Fruit fly (Drosophila melanogaster) whole organism, wandering third instar larva: Measurements from ENCODE around the gene CG15635.

Experiments used
- Abd-B ChIP-seq: fragments of >200 bp; optimal IDR thresholded peaks from 2 replicates; lab custom pipeline; 2017; ENCODE audit warnings: missing biosample characterization, missing genetic modification characterization
- CrebA ChIP-seq: fragments of 200-800 bp; sonication (Bioruptor generic); optimal IDR thresholded peaks from 2 replicates; lab custom pipeline; 2016; ENCODE audit warnings: missing biosample characterization, mild to moderate bottlenecking, missing genetic modification characterization, borderline replicate concordance
- Dfd ChIP-seq: fragments of >200 bp; optimal IDR thresholded peaks from 2 replicates; lab custom pipeline; 2017; ENCODE audit warnings: missing biosample characterization, missing genetic modification characterization
- GATAd ChIP-seq: sonication (Bioruptor generic); optimal IDR thresholded peaks from 2 replicates; lab custom pipeline; 2016; ENCODE audit warnings: missing biosample characterization, missing genetic modification characterization
- Hr78 ChIP-seq: fragments of >200 bp; optimal IDR thresholded peaks from 2 replicates; lab custom pipeline; 2017; ENCODE audit warnings: missing biosample characterization, missing genetic modification characterization
- Hr83 ChIP-seq: fragments of 200-300 bp; sonication (Bioruptor generic); optimal IDR thresholded peaks from 2 replicates; lab custom pipeline; 2016; ENCODE audit warnings: missing biosample characterization, mild to moderate bottlenecking, missing genetic modification characterization, moderate library complexity; ENCODE audit not compliant: poor library complexity, severe bottlenecking
- Jra ChIP-seq: sonication (Bioruptor generic); optimal IDR thresholded peaks from 2 replicates; lab custom pipeline; 2016; ENCODE audit warnings: missing biosample characterization, missing genetic modification characterization
- Mio ChIP-seq: sonication (Bioruptor generic); optimal IDR thresholded peaks from 2 replicates; lab custom pipeline; 2016; ENCODE audit warnings: missing biosample characterization, missing genetic modification characterization
- N ChIP-seq: fragments of >200 bp; optimal IDR thresholded peaks from 2 replicates; lab custom pipeline; 2018; ENCODE audit warnings: missing biosample characterization, missing external identifiers, missing genetic modification characterization
- OdsH ChIP-seq: fragments of 200-800 bp; sonication (Bioruptor generic); optimal IDR thresholded peaks from 2 replicates; lab custom pipeline; 2016; ENCODE audit warnings: missing biosample characterization, mild to moderate bottlenecking, missing genetic modification characterization
- Sp1 ChIP-seq: fragments of 200-800 bp; sonication (Bioruptor generic); optimal IDR thresholded peaks from 3 replicates; lab custom pipeline; 2019; ENCODE audit warnings: missing biosample characterization, mild to moderate bottlenecking, missing genetic modification characterization, moderate library complexity
- Vsx2 ChIP-seq: fragments of 200-300, 225-300 bp; sonication (Bioruptor generic); optimal IDR thresholded peaks from 2 replicates; lab custom pipeline; 2018; ENCODE audit warnings: missing biosample characterization, missing genetic modification characterization; ENCODE audit not compliant: partially characterized antibody
- br ChIP-seq: fragments of 200-800 bp; sonication (Bioruptor generic); optimal IDR thresholded peaks from 2 replicates; lab custom pipeline; 2016; ENCODE audit warnings: missing biosample characterization, missing genetic modification characterization
- brk ChIP-seq: fragments of 200-800 bp; sonication (Bioruptor generic); optimal IDR thresholded peaks from 2 replicates; lab custom pipeline; 2016; ENCODE audit warnings: missing biosample characterization, mild to moderate bottlenecking, missing genetic modification characterization
- dsf ChIP-seq: sonication (Bioruptor generic); optimal IDR thresholded peaks from 2 replicates; lab custom pipeline; 2016; ENCODE audit warnings: missing biosample characterization, missing genetic modification characterization, borderline replicate concordance
- ey ChIP-seq: fragments of 200-800 bp; sonication (Bioruptor generic); optimal IDR thresholded peaks from 2 replicates; lab custom pipeline; 2016; ENCODE audit warnings: missing biosample characterization, missing genetic modification characterization
- fru ChIP-seq: fragments of 200-800 bp; sonication (Bioruptor generic); optimal IDR thresholded peaks from 3 replicates; lab custom pipeline; 2016; ENCODE audit warnings: missing biosample characterization, mild to moderate bottlenecking, missing genetic modification characterization
- lola ChIP-seq: fragments of >200 bp; optimal IDR thresholded peaks from 2 replicates; lab custom pipeline; 2017; ENCODE audit warnings: missing biosample characterization, missing genetic modification characterization
- pan ChIP-seq: fragments of >200 bp; optimal IDR thresholded peaks from 2 replicates; lab custom pipeline; 2017
- psq ChIP-seq: fragments of 200-800 bp; sonication (Bioruptor generic); optimal IDR thresholded peaks from 3 replicates; lab custom pipeline; 2017; ENCODE audit warnings: missing biosample characterization, mild to moderate bottlenecking, missing genetic modification characterization, moderate library complexity
- rgr ChIP-seq: fragments of 200-800 bp; sonication (Bioruptor generic); optimal IDR thresholded peaks from 3 replicates; lab custom pipeline; 2016; ENCODE audit warnings: missing biosample characterization, mild to moderate bottlenecking, missing genetic modification characterization
- sv ChIP-seq: fragments of 200-800 bp; sonication (Bioruptor generic); optimal IDR thresholded peaks from 3 replicates; lab custom pipeline; 2016; ENCODE audit warnings: missing biosample characterization, missing genetic modification characterization
- tai ChIP-seq: sonication (Bioruptor generic); optimal IDR thresholded peaks from 2 replicates; lab custom pipeline; 2016; ENCODE audit warnings: missing biosample characterization, missing genetic modification characterization
- usp ChIP-seq: fragments of >200 bp; optimal IDR thresholded peaks from 2 replicates; lab custom pipeline; 2017; ENCODE audit warnings: missing biosample characterization, missing genetic modification characterization
- woc ChIP-seq: sonication (Bioruptor generic); optimal IDR thresholded peaks from 2 replicates; lab custom pipeline; 2016; ENCODE audit warnings: missing biosample characterization, mild to moderate bottlenecking, missing genetic modification characterization

CG15635 gene

dm6 chr2L:4682377-4682776, 39.6 kb downstream of the CG15635 start, which contains the start of gene CG11929:
Gene CG11929, plus strand, starts transcription at chr2L:4682677.
- TF ChIP-seq tai (GFP tag; lab: Kevin White, UChicago), result no peak
- TF ChIP-seq Hr83, result no peak
- no peak for TF ChIP-seq usp (GFP tag; lab: Kevin White, UChicago)
- no peak for TF ChIP-seq Sp1 (GFP tag; lab: Kevin White, UChicago)
- TF ChIP-seq CrebA (GFP tag; lab: Kevin White, UChicago), result no peak
- TF ChIP-seq Jra (GFP tag; lab: Kevin White, UChicago), result no peak
- no peak for TF ChIP-seq fru
- no peak for TF ChIP-seq ey
- no peak for TF ChIP-seq Mio
- no peak for TF ChIP-seq br (GFP tag; lab: Kevin White, UChicago)
- no peak for TF ChIP-seq GATAd
- no peak for TF ChIP-seq Vsx2
- TF ChIP-seq Abd-B (GFP tag; lab: Kevin White, UChicago), result no peak
- TF ChIP-seq dsf (GFP tag; lab: Kevin White, UChicago), result no peak
- no peak for TF ChIP-seq rgr (GFP tag; lab: Kevin White, UChicago)
- TF ChIP-seq N, result no peak

dm6 chr2L:4684361-4684760, 41.6 kb downstream of the CG15635 start, which contains the start of gene Elba1:
Gene Elba1, minus strand, starts transcription at chr2L:4684461.
- TF ChIP-seq Jra (GFP tag; lab: Kevin White, UChicago), result no peak
- no peak for TF ChIP-seq ey
- no peak for TF ChIP-seq tai (GFP tag; lab: Kevin White, UChicago)
- no peak for TF ChIP-seq N
- TF ChIP-seq Sp1 (GFP tag; lab: Kevin White, UChicago), result no peak
- TF ChIP-seq Mio, result no peak
- no peak for TF ChIP-seq Hr78 (GFP tag; lab: Kevin White, UChicago)
- TF ChIP-seq lola, result no peak
- TF ChIP-seq woc (GFP tag; lab: Kevin White, UChicago), result no peak
- TF ChIP-seq rgr (GFP tag; lab: Kevin White, UChicago), result no peak
- no peak for TF ChIP-seq usp (GFP tag; lab: Kevin White, UChicago)
- TF ChIP-seq Hr83, result no peak
- TF ChIP-seq, all 38 proteins: peak for 0

dm6 chr2L:4687211-4687610, 44.4 kb downstream of the CG15635 start, which contains the start of gene Elba3:
Gene Elba3, plus strand, starts transcription at chr2L:4687511.
- no peak for TF ChIP-seq Mio
- TF ChIP-seq pan (lab: Kevin White, UChicago), result no peak
- TF ChIP-seq usp (GFP tag; lab: Kevin White, UChicago), result no peak
- no peak for TF ChIP-seq CrebA (GFP tag; lab: Kevin White, UChicago)
- no peak for TF ChIP-seq OdsH (GFP tag; lab: Kevin White, UChicago)
- no peak for TF ChIP-seq brk (GFP tag; lab: Kevin White, UChicago)
- TF ChIP-seq, all 38 proteins: peak for 0

DNA sequence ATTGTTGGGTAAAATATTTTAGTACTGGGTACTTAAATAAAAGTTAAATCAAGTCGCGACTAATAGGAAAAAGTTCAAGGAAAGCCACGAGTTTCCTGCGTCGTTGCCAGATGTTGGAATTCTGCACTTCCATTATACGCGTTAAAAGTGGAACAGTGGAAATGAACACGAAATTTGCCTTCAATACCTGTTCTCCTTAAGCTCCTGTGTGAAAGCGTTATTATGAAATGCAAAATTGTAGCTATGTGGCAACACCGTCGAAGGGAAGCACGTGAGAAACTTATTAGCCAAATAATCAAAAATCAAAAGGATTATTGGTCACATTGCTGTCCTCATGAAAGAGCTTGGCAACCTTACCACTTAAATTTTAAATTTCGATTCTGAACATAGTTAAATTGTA, 47.8 kb downstream of the CG15635 start, which contains the start of gene CG3251:
Gene CG3251 (minus strand): TSS at position 101 of the 400 bp plus-strand sequence.
- TF ChIP-seq rgr (GFP tag; lab: Kevin White, UChicago), result no peak
- no peak for TF ChIP-seq psq (GFP tag; lab: Kevin White, UChicago)
- no peak for TF ChIP-seq sv
- TF ChIP-seq br (GFP tag; lab: Kevin White, UChicago), result no peak

DNA sequence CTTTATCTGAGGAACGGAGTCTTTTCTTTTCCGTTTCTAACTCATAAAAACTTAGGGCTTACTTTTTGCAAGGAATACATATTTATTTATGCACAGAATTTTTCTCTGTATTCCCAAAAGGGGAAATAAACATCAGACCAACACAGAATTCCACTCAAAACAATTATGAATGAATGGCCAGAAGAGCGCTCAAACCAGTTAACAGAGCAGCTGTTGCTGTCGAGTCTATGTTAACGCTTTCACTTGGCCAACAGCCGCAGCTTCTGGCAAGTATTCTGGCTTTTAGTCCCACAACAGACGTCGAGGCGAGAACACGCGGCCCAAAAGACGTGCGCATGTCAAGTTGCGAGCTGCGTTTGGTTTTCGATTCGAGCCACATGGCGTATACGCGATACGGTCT, 51.6 kb downstream of the CG15635 start, which contains the start of gene dcma:
Gene dcma (plus strand): TSS at position 301 of the 400 bp plus-strand sequence.
- TF ChIP-seq Dfd (GFP tag; lab: Kevin White, UChicago) (no peak), rgr (GFP tag; lab: Kevin White, UChicago) (no peak), dsf (GFP tag; lab: Kevin White, UChicago) (no peak), pan (lab: Kevin White, UChicago) (no peak), Vsx2 (no peak)
- TF ChIP-seq, all 38 proteins: peak for 0
